Fruit fly (Drosophila melanogaster) whole organism, embryonic: ENCODE measurements around the gene Rnp4F.

ENCODE experiments used
- Bdp1 ChIP-seq: fragments of 200-800 bp; sonication (Bioruptor generic); optimal IDR thresholded peaks from 3 replicates; lab custom pipeline; 2016; ENCODE audit warnings: missing biosample characterization, missing genetic modification characterization
- CG1024 ChIP-seq: fragments of 200-800 bp; sonication (Bioruptor generic); IDR thresholded peaks from 2 replicates; pipeline ENCODE4 v1.3.6; 2022; ENCODE audit warnings: missing biosample characterization, missing genetic modification characterization
- CG10274 ChIP-seq: fragments of 200-800 bp; sonication (Bioruptor generic); optimal IDR thresholded peaks from 3 replicates; lab custom pipeline; 2017; ENCODE audit warnings: missing biosample characterization, mild to moderate bottlenecking, missing genetic modification characterization
- CG10565 ChIP-seq: fragments of 200-800 bp; sonication (Bioruptor generic); optimal IDR thresholded peaks from 3 replicates; lab custom pipeline; 2016; ENCODE audit warnings: missing biosample characterization, mild to moderate bottlenecking, missing genetic modification characterization
- CG10959 ChIP-seq: fragments of 200-800 bp; sonication (Bioruptor generic); IDR thresholded peaks from 2 replicates; pipeline ENCODE4 v1.3.6; 2022; ENCODE audit warnings: missing biosample characterization, missing genetic modification characterization
- CG11085 ChIP-seq: fragments of 200-800 bp; sonication (Bioruptor generic); IDR thresholded peaks from 2 replicates; pipeline ENCODE4 v1.3.6; 2022; ENCODE audit warnings: missing biosample characterization, missing genetic modification characterization
- CG11093 ChIP-seq: fragments of 200-800 bp; sonication (Bioruptor generic); IDR thresholded peaks from 3 replicates; pipeline ENCODE4 v1.3.6; 2022; ENCODE audit warnings: missing biosample characterization, missing genetic modification characterization
- CG12219 ChIP-seq: fragments of 200-800 bp; sonication (Bioruptor generic); optimal IDR thresholded peaks from 3 replicates; lab custom pipeline; 2018; ENCODE audit warnings: missing biosample characterization, mild to moderate bottlenecking, missing genetic modification characterization
- CG14710 ChIP-seq: fragments of 200-800 bp; sonication (Bioruptor generic); optimal IDR thresholded peaks from 3 replicates; lab custom pipeline; 2019; ENCODE audit warnings: missing biosample characterization, mild to moderate bottlenecking, missing genetic modification characterization, moderate library complexity
- CG14860 ChIP-seq: fragments of 200-800 bp; sonication (Bioruptor generic); IDR thresholded peaks from 3 replicates; pipeline ENCODE4 v1.3.6; 2022; ENCODE audit warnings: missing biosample characterization, missing genetic modification characterization; ENCODE audit not compliant: partially characterized antibody
- CG15479 ChIP-seq: fragments of 200-800 bp; sonication (Bioruptor generic); optimal IDR thresholded peaks from 3 replicates; lab custom pipeline; 2019; ENCODE audit warnings: missing biosample characterization, mild to moderate bottlenecking, missing genetic modification characterization, moderate library complexity
- CG18599 ChIP-seq: fragments of 200-800 bp; sonication (Bioruptor generic); optimal IDR thresholded peaks from 3 replicates; lab custom pipeline; 2017; ENCODE audit warnings: missing biosample characterization, missing genetic modification characterization, mild to moderate bottlenecking, moderate library complexity, missing genetic modification reagents
- CG3163 ChIP-seq: fragments of 200-800 bp; sonication (Bioruptor generic); optimal IDR thresholded peaks from 3 replicates; lab custom pipeline; 2016; ENCODE audit warnings: missing biosample characterization, missing genetic modification characterization
- CG33557 ChIP-seq: fragments of 200-800 bp; sonication (Bioruptor generic); optimal IDR thresholded peaks from 2 replicates; lab custom pipeline; 2019; ENCODE audit warnings: missing biosample characterization, mild to moderate bottlenecking, missing genetic modification characterization, moderate library complexity
- CG3726 ChIP-seq: fragments of 200-800 bp; sonication (Bioruptor generic); IDR thresholded peaks from 3 replicates; pipeline ENCODE4, ENCODE4 v1.3.6; 2022; ENCODE audit warnings: missing biosample characterization, missing genetic modification characterization
- CG4328 ChIP-seq: fragments of 200-800 bp; sonication (Bioruptor generic); optimal IDR thresholded peaks from 3 replicates; lab custom pipeline; 2017; ENCODE audit warnings: missing biosample characterization, missing genetic modification reagents, missing genetic modification characterization
- CG5180 ChIP-seq: fragments of 200-800 bp; sonication (Bioruptor generic); optimal IDR thresholded peaks from 3 replicates; lab custom pipeline; 2017; ENCODE audit warnings: missing biosample characterization, missing genetic modification characterization, mild to moderate bottlenecking, moderate library complexity, missing genetic modification reagents
- CG6854 ChIP-seq: fragments of 200-800 bp; sonication (Bioruptor generic); optimal IDR thresholded peaks from 3 replicates; lab custom pipeline; 2017; ENCODE audit warnings: missing biosample characterization, mild to moderate bottlenecking, missing genetic modification characterization
- CG9215 ChIP-seq: fragments of 200-800 bp; sonication (Bioruptor generic); IDR thresholded peaks from 2 replicates; pipeline ENCODE4 v1.3.6; 2022; ENCODE audit warnings: missing biosample characterization, missing genetic modification characterization
- CG9797 ChIP-seq: fragments of 200-800 bp; sonication (Bioruptor generic); optimal IDR thresholded peaks from 3 replicates; lab custom pipeline; 2018; ENCODE audit warnings: missing biosample characterization, mild to moderate bottlenecking, missing genetic modification characterization
- Camta ChIP-seq: fragments of 200-800 bp; sonication (Bioruptor generic); optimal IDR thresholded peaks from 2 replicates; lab custom pipeline; 2016; ENCODE audit warnings: missing biosample characterization, missing genetic modification characterization
- Dref ChIP-seq: fragments of 200-800 bp; sonication (Bioruptor generic); IDR thresholded peaks from 2 replicates; pipeline ENCODE4 v1.3.6; 2022; ENCODE audit warnings: missing biosample characterization, missing genetic modification characterization
- Fer3 ChIP-seq: fragments of 200-800 bp; sonication (Bioruptor generic); optimal IDR thresholded peaks from 2 replicates; lab custom pipeline; 2018; ENCODE audit warnings: missing biosample characterization, mild to moderate bottlenecking, missing genetic modification characterization, moderate library complexity
- HLH3B ChIP-seq: fragments of 200-800 bp; sonication (Bioruptor generic); IDR thresholded peaks from 2 replicates; pipeline ENCODE4 v1.3.6; 2022; ENCODE audit warnings: missing biosample characterization, missing genetic modification characterization
- Hr39 ChIP-seq: fragments of >200 bp; optimal IDR thresholded peaks from 2 replicates; lab custom pipeline; 2017
- Kr ChIP-seq: fragments of 200-800 bp; sonication (Bioruptor generic); optimal IDR thresholded peaks from 2 replicates; lab custom pipeline; 2017; ENCODE audit warnings: missing biosample characterization, mild to moderate bottlenecking, missing genetic modification characterization
- MTF-1 ChIP-seq: fragments of 200-800 bp; sonication (Bioruptor generic); optimal IDR thresholded peaks from 2 replicates; lab custom pipeline; 2018; ENCODE audit warnings: missing biosample characterization, mild to moderate bottlenecking, missing genetic modification characterization, borderline replicate concordance
- Ptx1 ChIP-seq: fragments of 200-800 bp; sonication (Bioruptor generic); IDR thresholded peaks from 2 replicates; pipeline ENCODE4 v1.3.6; 2022; ENCODE audit warnings: missing biosample characterization, missing genetic modification characterization
- Rx ChIP-seq: fragments of 200-800 bp; sonication (Bioruptor generic); IDR thresholded peaks from 2 replicates; pipeline ENCODE4 v1.3.6; 2022; ENCODE audit warnings: missing biosample characterization, missing genetic modification characterization
- Ssrp ChIP-seq: fragments of 200-800 bp; sonication (Bioruptor generic); optimal IDR thresholded peaks from 2 replicates; lab custom pipeline; 2018; ENCODE audit warnings: missing biosample characterization, mild to moderate bottlenecking, missing genetic modification characterization, moderate library complexity
- TFAM ChIP-seq: fragments of 200-800 bp; sonication (Bioruptor generic); optimal IDR thresholded peaks from 2 replicates; lab custom pipeline; 2017; ENCODE audit warnings: missing biosample characterization, missing genetic modification characterization, inconsistent platforms
- Trl ChIP-seq, 3 experiments: fragments of >200 bp in 2 of 3; fragments of 200-800 bp in 1 of 3; sonication (Bioruptor generic) in 1 of 3; optimal IDR thresholded peaks; 2 replicates in 1 of 3; 3 replicates in 2 of 3; lab custom pipeline; 2016 to 2017; ENCODE audit warnings: missing biosample characterization in 1 of 3, missing genetic modification characterization in 1 of 3
- al ChIP-seq: fragments of 200-800 bp; sonication (Bioruptor generic); IDR thresholded peaks from 2 replicates; pipeline ENCODE4 v1.3.6; 2022; ENCODE audit warnings: missing biosample characterization, missing genetic modification characterization
- ase ChIP-seq: fragments of 200-800 bp; sonication (Bioruptor generic); IDR thresholded peaks from 3 replicates; pipeline ENCODE4 v1.3.6; 2022; ENCODE audit warnings: missing biosample characterization, missing genetic modification characterization
- bbx ChIP-seq: fragments of 200-800 bp; sonication (Bioruptor generic); IDR thresholded peaks from 2 replicates; pipeline ENCODE4 v1.3.6; 2022; ENCODE audit warnings: missing biosample characterization, missing genetic modification characterization; ENCODE audit not compliant: partially characterized antibody
- crc ChIP-seq: fragments of 200-800 bp; sonication (Bioruptor generic); optimal IDR thresholded peaks from 2 replicates; lab custom pipeline; 2016; ENCODE audit warnings: missing biosample characterization, missing genetic modification characterization
- emc ChIP-seq: fragments of 200-800 bp; sonication (Bioruptor generic); optimal IDR thresholded peaks from 2 replicates; lab custom pipeline; 2016; ENCODE audit warnings: missing biosample characterization, missing genetic modification characterization
- fu2 ChIP-seq: fragments of 200-800 bp; sonication (Bioruptor generic); optimal IDR thresholded peaks from 2 replicates; lab custom pipeline; 2016; ENCODE audit warnings: missing biosample characterization, missing genetic modification characterization
- gce ChIP-seq: fragments of 200-800 bp; sonication (Bioruptor generic); IDR thresholded peaks from 3 replicates; pipeline ENCODE4 v1.3.6; 2022; ENCODE audit warnings: missing biosample characterization, missing genetic modification characterization
- gfzf ChIP-seq: fragments of 200-800 bp; sonication (Bioruptor generic); optimal IDR thresholded peaks from 2 replicates; lab custom pipeline; 2016; ENCODE audit warnings: missing biosample characterization, mild to moderate bottlenecking, missing genetic modification characterization, moderate library complexity
- ham ChIP-seq: fragments of 200-800 bp; sonication (Bioruptor generic); IDR thresholded peaks from 2 replicates; pipeline ENCODE4 v1.3.6; 2022; ENCODE audit warnings: missing biosample characterization, missing genetic modification characterization
- jing ChIP-seq: fragments of 200-800 bp; sonication (Bioruptor generic); optimal IDR thresholded peaks from 2 replicates; lab custom pipeline; 2018; ENCODE audit warnings: missing biosample characterization, mild to moderate bottlenecking, missing genetic modification characterization
- kay ChIP-seq: fragments of 200-800 bp; sonication (Bioruptor generic); optimal IDR thresholded peaks from 2 replicates; lab custom pipeline; 2016; ENCODE audit warnings: missing biosample characterization, missing genetic modification characterization
- nau ChIP-seq: fragments of 200-800 bp; sonication (Bioruptor generic); optimal IDR thresholded peaks from 3 replicates; lab custom pipeline; 2017; ENCODE audit warnings: missing biosample characterization, mild to moderate bottlenecking, missing genetic modification characterization, missing genetic modification reagents
- p53 ChIP-seq: fragments of 200-800 bp; sonication (Bioruptor generic); optimal IDR thresholded peaks from 2 replicates; lab custom pipeline; 2016; ENCODE audit warnings: missing biosample characterization, missing genetic modification characterization
- row ChIP-seq: fragments of 200-800 bp; sonication (Bioruptor generic); IDR thresholded peaks from 3 replicates; pipeline ENCODE4 v1.3.6; 2022; ENCODE audit warnings: missing biosample characterization, missing genetic modification characterization
- sug ChIP-seq: fragments of 200-800 bp; optimal IDR thresholded peaks from 2 replicates; lab custom pipeline; 2019; ENCODE audit warnings: missing biosample characterization, mild to moderate bottlenecking, missing genetic modification characterization, moderate library complexity
- tup ChIP-seq: fragments of 200-800 bp; sonication (Bioruptor generic); optimal IDR thresholded peaks from 2 replicates; lab custom pipeline; 2016; ENCODE audit warnings: missing biosample characterization, mild to moderate bottlenecking, missing genetic modification characterization, moderate library complexity
- tx ChIP-seq: fragments of 200-800 bp; sonication (Bioruptor generic); optimal IDR thresholded peaks from 2 replicates; lab custom pipeline; 2016; ENCODE audit warnings: missing biosample characterization, missing genetic modification characterization
- yki ChIP-seq: fragments of >200 bp; optimal IDR thresholded peaks from 3 replicates; lab custom pipeline; 2018

Rnp4F gene

DNA sequence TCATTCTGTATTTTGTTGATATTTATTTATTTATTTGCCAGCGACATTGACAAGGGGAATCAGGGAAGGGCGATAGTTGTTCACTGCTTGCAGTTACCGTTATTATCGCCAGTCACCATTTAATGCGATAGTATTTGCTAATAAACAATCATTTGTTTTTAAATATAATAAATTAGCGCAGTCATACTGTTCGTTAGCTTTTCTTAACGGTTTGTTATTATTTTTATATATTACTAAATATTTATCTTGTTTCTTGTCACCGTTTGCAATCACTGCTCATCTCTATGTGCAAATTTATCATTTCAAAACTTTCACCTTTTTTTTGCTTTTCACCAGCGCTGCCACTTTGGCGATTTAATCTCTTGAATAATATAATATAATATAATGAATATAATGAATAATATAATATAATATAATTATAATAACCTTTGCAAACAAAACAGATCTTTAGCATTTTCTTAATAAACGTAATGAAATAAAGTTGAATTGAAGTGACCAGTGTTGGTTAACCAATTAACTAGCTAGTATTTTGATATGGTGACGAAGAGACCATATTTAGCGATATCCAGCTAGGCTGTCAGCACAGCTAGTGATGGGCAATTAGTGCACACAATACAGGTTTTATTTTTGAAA is 6.9 kb upstream of the Rnp4F start, which contains the start of the genes CG3309 and XRCC1 (continued):
- no peak for TF ChIP-seq Bdp1 (GFP tag; lab: Kevin White, UChicago)
- no peak for TF ChIP-seq CG10274 (GFP tag; lab: Kevin White, UChicago)
- no peak for TF ChIP-seq CG15479 (GFP tag; lab: Kevin White, UChicago)
- TF ChIP-seq Kr (GFP tag; lab: Kevin White, UChicago): no peak
- 0 out of 2 replicates have a peak, but pooled peaks have one; percentile 49 for TF ChIP-seq CG11085
- peak; percentile 46; the same call in 1 of the 3 replicates for TF ChIP-seq ase (GFP tag; lab: Robert Waterston, UW)
- TF ChIP-seq Rx (GFP tag; lab: Robert Waterston, UW): 0 out of 2 replicates have a peak, but pooled peaks have one; percentile 13
- peak; percentile 28; the same call in 1 of the 2 replicates for TF ChIP-seq HLH3B (GFP tag; lab: Robert Waterston, UW)
- peak; percentile 51 for TF ChIP-seq Ssrp
- no peak for TF ChIP-seq CG5180 (GFP tag; lab: Kevin White, UChicago)
- no peak for TF ChIP-seq CG12219 (GFP tag; lab: Kevin White, UChicago)
- peak; percentile 86 for TF ChIP-seq CG14860 (GFP tag; lab: Robert Waterston, UW)
- no peak for TF ChIP-seq CG10565
- peak; percentile 47 for TF ChIP-seq sug
- TF ChIP-seq CG14710: peak; percentile 65
- TF ChIP-seq CG6854 (GFP tag; lab: Kevin White, UChicago): no peak
- no peak for TF ChIP-seq CG18599
- no peak for TF ChIP-seq CG1024
- TF ChIP-seq Hr39: no peak
- no peak for TF ChIP-seq CG11093 (GFP tag; lab: Robert Waterston, UW)
- no peak for TF ChIP-seq tup
- no peak for TF ChIP-seq emc (GFP tag; lab: Kevin White, UChicago)
- TF ChIP-seq crc (GFP tag; lab: Kevin White, UChicago): no peak
- TF ChIP-seq al (GFP tag; lab: Robert Waterston, UW): peak; percentile 59
- TF ChIP-seq yki (lab: Kevin White, UChicago): no peak
- no peak for TF ChIP-seq CG3726 (GFP tag; lab: Robert Waterston, UW)
- no peak for TF ChIP-seq CG3163 (GFP tag; lab: Kevin White, UChicago)
- no peak for TF ChIP-seq Camta (GFP tag; lab: Kevin White, UChicago)
- peak; percentile 71 for TF ChIP-seq Ptx1 (GFP tag; lab: Robert Waterston, UW)
- TF ChIP-seq CG9215: peak; percentile 49
- no peak for TF ChIP-seq tx (GFP tag; lab: Kevin White, UChicago)
- TF ChIP-seq ham (GFP tag; lab: Robert Waterston, UW): no peak
- TF ChIP-seq kay (GFP tag; lab: Kevin White, UChicago): no peak
- TF ChIP-seq gce: no peak
- no peak for TF ChIP-seq fu2
- no peak for TF ChIP-seq p53 (GFP tag; lab: Kevin White, UChicago)
- TF ChIP-seq nau (GFP tag; lab: Kevin White, UChicago): no peak
- TF ChIP-seq jing (GFP tag; lab: Kevin White, UChicago): no peak
- peak; percentile 76 for TF ChIP-seq bbx (GFP tag; lab: Robert Waterston, UW)
- TF ChIP-seq CG4328: no peak
- no peak for TF ChIP-seq TFAM (GFP tag; lab: Kevin White, UChicago)
- no peak for TF ChIP-seq Trl (optimal IDR thresholded peaks at IDR 0.05; lab: Kevin White, UChicago)
- no peak for TF ChIP-seq Trl (GFP tag; optimal IDR thresholded peaks at IDR 0.05; lab: Kevin White, UChicago)
- TF ChIP-seq row (GFP tag; lab: Robert Waterston, UW): peak; percentile 93
- no peak for TF ChIP-seq gfzf
- TF ChIP-seq Fer3 (tag; lab: Kevin White, UChicago): peak; percentile 17
- no peak for TF ChIP-seq MTF-1 (GFP tag; lab: Kevin White, UChicago)
- TF ChIP-seq CG33557 (GFP tag; lab: Kevin White, UChicago): peak; percentile 46
- TF ChIP-seq Dref (GFP tag; lab: Robert Waterston, UW): 0 out of 2 replicates have a peak, but pooled peaks have one; percentile 30
- no peak for TF ChIP-seq CG9797 (GFP tag; lab: Kevin White, UChicago)
- no peak for TF ChIP-seq CG10959
